Worm (Caenorhabditis elegans): Measurements from ENCODE around the gene hcp-3.
A peak's percentile ranks its signal among the peaks of the same experiment; 100 is the strongest.

The hcp-3 gene

DNA sequence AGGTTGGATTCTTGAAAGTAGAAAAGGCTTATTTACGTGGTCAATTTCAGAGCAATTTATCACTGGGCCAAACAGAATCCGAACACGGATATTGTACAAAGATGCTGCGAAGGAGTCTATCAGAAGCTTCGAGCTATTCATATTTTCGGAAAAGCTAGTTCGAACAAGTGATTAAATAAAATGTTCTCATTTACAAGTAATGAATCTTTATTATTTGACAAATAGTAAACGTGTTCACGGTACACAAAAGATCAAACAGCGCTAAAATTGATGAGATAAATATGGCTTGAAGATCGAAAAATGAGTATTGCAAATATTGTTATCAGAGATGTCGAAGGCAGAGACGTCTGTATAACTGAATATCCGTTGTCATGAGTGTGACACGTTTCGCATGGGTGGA is 1.2 kb downstream of the hcp-3 start:
- TF ChIP-seq dve-1 (tag; optimal IDR thresholded peaks at IDR 0.05) (no peak), ceh-9 (tag; optimal IDR thresholded peaks at IDR 0.05) (no peak), ceh-19 (GFP tag; optimal IDR thresholded peaks at IDR 0.05) (no peak), npax-4 (tag; optimal IDR thresholded peaks at IDR 0.05) (no peak), C08G9.2 (tag; optimal IDR thresholded peaks at IDR 0.05) (no peak), tbx-2 (tag; optimal IDR thresholded peaks at IDR 0.05) (no peak)

DNA sequence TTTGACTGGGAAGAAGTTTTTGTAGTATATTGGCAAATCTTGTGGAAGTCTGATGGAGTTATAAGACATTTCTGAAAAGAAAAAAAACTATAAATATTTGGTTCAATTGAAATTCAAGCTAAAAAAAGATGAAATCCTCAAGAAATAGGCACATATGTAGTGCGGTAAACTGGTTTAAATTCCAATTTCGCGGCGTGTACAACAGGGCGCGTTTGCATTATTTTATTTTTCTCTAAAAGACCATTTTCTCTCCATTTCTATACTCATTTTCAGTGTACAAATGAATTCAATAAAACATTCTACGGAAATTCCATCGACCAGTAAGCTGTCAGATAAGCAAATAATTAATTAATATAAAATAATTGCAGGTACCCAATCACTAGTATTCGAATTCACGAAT is 2.1 kb downstream of the hcp-3 start, which contains the start of the genes pri-1 and F58A4.6:
Gene pri-1, minus strand, starts transcription at position 71 of the 400 bp plus-strand sequence.
Gene F58A4.6, plus strand, starts transcription at position 272 of the 400 bp plus-strand sequence.
- TF ChIP-seq nfya-1 (tag; optimal IDR thresholded peaks at IDR 0.05) (peak; percentile 6), pha-2 (tag; optimal IDR thresholded peaks at IDR 0.05) (no peak), ceh-9 (tag; optimal IDR thresholded peaks at IDR 0.05) (no peak), dmd-4 (tag; optimal IDR thresholded peaks at IDR 0.05; ENCODE audit: borderline replicate concordance) (no peak), unc-42 (tag; optimal IDR thresholded peaks at IDR 0.05) (peak; percentile 57), unc-3 (GFP tag; conservative IDR thresholded peaks at IDR 0.05) (no peak), unc-3 (tag; optimal IDR thresholded peaks at IDR 0.05) (no peak), ceh-19 (GFP tag; optimal IDR thresholded peaks at IDR 0.05) (no peak), ceh-31 (tag; optimal IDR thresholded peaks at IDR 0.05) (peak; percentile 6), mec-3 (tag; optimal IDR thresholded peaks at IDR 0.05; ENCODE audit: borderline replicate concordance) (no peak), ceh-2 (tag; optimal IDR thresholded peaks at IDR 0.05) (no peak), pag-3 (tag; optimal IDR thresholded peaks at IDR 0.05; ENCODE audit: borderline replicate concordance) (no peak), pax-1 (tag; optimal IDR thresholded peaks at IDR 0.05) (no peak), sdc-2 (tag; optimal IDR thresholded peaks at IDR 0.05) (no peak)

DNA sequence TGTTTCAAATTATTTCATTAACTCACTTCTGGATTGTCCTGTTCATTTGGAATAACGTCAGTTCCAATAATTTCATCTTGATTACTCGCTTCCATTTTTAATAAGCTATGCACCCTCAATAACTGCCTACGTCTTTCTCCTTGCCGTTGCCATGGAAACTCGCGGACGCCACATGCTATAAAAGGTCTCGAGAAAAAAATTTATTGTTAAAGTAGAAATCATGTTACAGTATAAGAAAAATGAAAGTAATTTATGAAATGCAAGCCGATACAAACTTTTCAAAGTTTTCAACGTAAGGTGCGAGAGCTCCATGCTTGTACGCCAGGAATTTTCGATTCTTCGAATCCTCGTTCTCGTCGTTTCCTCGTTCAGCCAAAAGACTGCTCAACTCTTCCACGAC is 4.2 kb downstream of the hcp-3 start, which contains the start of gene bbs-4:
Gene bbs-4, minus strand, starts transcription at position 101 of the 400 bp plus-strand sequence.
- no peak for TF ChIP-seq mec-3 (tag; optimal IDR thresholded peaks at IDR 0.05; ENCODE audit: borderline replicate concordance)
- no peak for TF ChIP-seq Y22D7AL.16 (tag; optimal IDR thresholded peaks at IDR 0.05)
- TF ChIP-seq npax-4 (tag; optimal IDR thresholded peaks at IDR 0.05), result no peak
- no peak for TF ChIP-seq F13H6.1 (tag; optimal IDR thresholded peaks at IDR 0.05)
- no peak for TF ChIP-seq pha-4 (tag; optimal IDR thresholded peaks at IDR 0.05)

DNA sequence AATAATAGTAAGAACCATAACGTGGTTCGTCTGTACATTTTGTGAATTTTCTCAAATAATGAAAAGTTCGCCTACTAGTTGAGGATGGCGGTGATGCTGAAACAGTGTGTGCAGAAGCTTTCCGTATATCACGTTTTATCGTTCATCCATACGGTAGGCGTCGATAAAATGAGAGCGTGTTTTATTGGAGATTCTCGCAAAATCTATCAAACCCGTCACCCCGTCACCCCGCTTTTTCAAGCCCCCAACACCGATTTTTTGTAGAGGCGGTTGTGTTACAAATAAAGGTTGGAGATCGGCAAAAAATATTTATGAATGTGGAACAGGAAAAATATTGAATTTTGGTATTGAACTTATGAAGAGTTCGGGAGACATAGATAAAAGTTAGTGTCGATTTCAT is 7.6 kb downstream of the hcp-3 start, which contains the start of gene clec-161:
Gene clec-161, minus strand, starts transcription at position 101 of the 400 bp plus-strand sequence.
- TF ChIP-seq nhr-232 (tag; optimal IDR thresholded peaks at IDR 0.05), result no peak
- no peak for TF ChIP-seq syd-9 (tag; optimal IDR thresholded peaks at IDR 0.05)
- no peak for TF ChIP-seq hlh-30 (tag; optimal IDR thresholded peaks at IDR 0.05; ENCODE audit: insufficient read depth)
- TF ChIP-seq pat-9 (tag; optimal IDR thresholded peaks at IDR 0.05), result no peak

DNA sequence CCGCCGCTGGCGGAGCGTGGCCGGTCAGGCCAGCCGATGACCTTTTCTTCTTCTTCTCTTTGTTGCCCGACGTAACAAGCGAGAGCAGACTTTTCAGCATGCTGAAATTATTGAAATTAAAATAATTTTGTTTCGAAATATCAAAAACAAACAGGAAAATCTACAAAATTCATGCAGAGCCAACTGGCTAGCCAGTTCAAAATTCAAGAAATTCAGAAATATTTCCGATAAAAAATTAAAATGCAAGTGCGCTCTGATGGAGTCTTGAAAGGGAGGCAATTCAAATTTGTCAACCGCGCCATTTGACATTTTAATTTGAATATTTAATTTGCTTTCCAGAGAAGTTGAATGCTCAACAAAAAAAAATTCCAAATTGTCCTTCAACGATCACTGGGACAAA is 15.6 kb downstream of the hcp-3 start, which contains the start of gene F58A4.2:
Gene F58A4.2, minus strand, starts transcription at position 101 of the 400 bp plus-strand sequence.
- no peak for TF ChIP-seq ceh-31 (tag; optimal IDR thresholded peaks at IDR 0.05)
- no peak for TF ChIP-seq fkh-6 (tag; optimal IDR thresholded peaks at IDR 0.05)
- no peak for TF ChIP-seq C38D4.7 (GFP tag; optimal IDR thresholded peaks at IDR 0.05)
- TF ChIP-seq hlh-30 (tag; optimal IDR thresholded peaks at IDR 0.05; ENCODE audit: insufficient read depth), result no peak

DNA sequence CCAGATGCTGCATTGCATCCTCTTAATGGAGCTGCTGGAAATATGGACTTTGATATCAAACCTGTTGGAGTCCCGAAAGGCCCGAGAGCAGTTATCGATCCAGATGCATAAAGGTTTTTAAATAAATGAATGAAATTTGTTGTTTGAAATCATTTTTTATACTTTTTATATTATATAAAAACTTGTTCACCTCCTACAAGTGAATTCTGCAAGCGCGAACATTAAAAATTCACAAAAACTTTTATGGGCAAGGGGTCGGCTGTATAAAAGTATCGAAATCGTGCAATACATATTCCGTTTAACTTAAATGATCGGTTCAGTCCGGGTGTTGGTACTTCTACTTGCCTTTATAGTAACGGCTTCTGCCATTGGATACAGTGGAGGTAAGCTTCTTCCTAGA is 18.1 kb downstream of the hcp-3 start, which contains the start of gene F58A4.1:
Gene F58A4.1, plus strand, starts transcription at position 301 of the 400 bp plus-strand sequence.
- TF ChIP-seq ceh-48 (tag; optimal IDR thresholded peaks at IDR 0.05) (no peak), T23F11.4 (GFP tag; optimal IDR thresholded peaks at IDR 0.05) (no peak), madf-2 (tag; optimal IDR thresholded peaks at IDR 0.05) (no peak), eyg-1 (tag; optimal IDR thresholded peaks at IDR 0.05) (no peak), unc-55 (GFP tag; optimal IDR thresholded peaks at IDR 0.05) (no peak), ama-1 (optimal IDR thresholded peaks at IDR 0.05) (no peak)
